Worm (Caenorhabditis elegans) whole organism, L4/young adult: ENCODE results near the gene Y43F8B.25.

Experiments
- W03F9.2 ChIP-seq: fragments of 150-350 bp; optimal IDR thresholded peaks from 2 replicates; lab custom pipeline; 2014; ENCODE audit warnings: missing biosample characterization, missing genetic modification characterization
- him-1 ChIP-seq: sonication (generic microtip); optimal IDR thresholded peaks from 2 replicates; lab custom pipeline; 2016; ENCODE audit warnings: missing genotype, missing genetic modification reagents, missing genetic modification characterization, missing compliant biosample characterization

- no peak for TF ChIP-seq W03F9.2
- no peak for TF ChIP-seq him-1 (tag; lab: Kevin White, UChicago)
These were observed 5.6 kb upstream of the Y43F8B.25 start, which contains the start of gene Y43F8B.24 for ce11 chrV:19457120-19457519.
